Worm (Caenorhabditis elegans) whole organism, early embryonic: ENCODE data around the gene slc-46A.

Experiments
- ama-1 ChIP-seq: fragments of 150-350 bp; optimal IDR thresholded peaks from 2 replicates; lab custom pipeline; 2014
- hnd-1 ChIP-seq: sonication (generic microtip); optimal IDR thresholded peaks from 2 replicates; lab custom pipeline; 2016; ENCODE audit warnings: missing genetic modification characterization, missing compliant biosample characterization

ce11 chrIV:5337649-5338048 is 18.6 kb downstream of the slc-46A start:
- TF ChIP-seq ama-1 (lab: Kevin White, UChicago): no peak
- TF ChIP-seq hnd-1 (tag; lab: Kevin White, UChicago): no peak
